Fruit fly (Drosophila melanogaster) whole organism: ENCODE data around the gene Etl1.

ENCODE experiments used
- CG8478 ChIP-seq: fragments of >200 bp; optimal IDR thresholded peaks from 2 replicates; lab custom pipeline; 2018; ENCODE audit warnings: inconsistent platforms
- EcR ChIP-seq, 2 experiments: fragments of >200 bp; optimal IDR thresholded peaks; 2 replicates each; lab custom pipeline; 2017; ENCODE audit warnings: missing biosample characterization in 2 of 2, missing genetic modification characterization in 2 of 2, missing genetic modification reagents in 2 of 2
- pan ChIP-seq: fragments of >200 bp; optimal IDR thresholded peaks from 2 replicates; lab custom pipeline; 2017

DNA sequence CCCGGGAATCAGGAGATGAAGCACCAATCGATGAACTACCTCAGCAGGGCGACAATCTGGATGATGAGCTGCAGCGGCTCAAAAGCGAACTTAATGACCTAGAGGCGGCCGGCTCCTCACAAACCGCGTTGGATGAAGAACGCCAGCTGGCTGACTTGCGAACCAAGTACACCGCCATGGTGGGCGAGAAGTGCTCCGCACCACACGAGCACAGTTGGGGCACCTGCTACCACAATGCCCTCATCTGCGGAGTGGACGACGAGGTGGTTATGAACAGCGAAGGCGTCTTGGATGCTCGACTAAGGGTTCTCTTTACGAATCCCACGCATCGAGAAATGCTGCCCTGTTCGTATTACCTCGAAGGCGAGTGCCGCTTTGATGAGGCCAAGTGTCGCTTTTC is 42.3 kb upstream of the Etl1 start:
- TF ChIP-seq EcR (GFP tag; optimal IDR thresholded peaks at IDR 0.05; lab: Kevin White, UChicago): no peak
- no peak for TF ChIP-seq pan (lab: Kevin White, UChicago)
- no peak for TF ChIP-seq CG8478 (lab: Kevin White, UChicago)
